Fruit fly (Drosophila melanogaster) whole organism, prepupa: ENCODE measurements around the gene Nipsnap.

ENCODE experiments used
- Blimp-1 ChIP-seq: fragments of 200-800 bp; sonication (Bioruptor generic); optimal IDR thresholded peaks from 3 replicates; lab custom pipeline; 2017; ENCODE audit warnings: missing biosample characterization, missing genetic modification characterization, mild to moderate bottlenecking, moderate library complexity, missing genetic modification reagents
- CG10631 ChIP-seq: fragments of 200-800 bp; sonication (Bioruptor generic); optimal IDR thresholded peaks from 2 replicates; lab custom pipeline; 2016; ENCODE audit warnings: missing biosample characterization, missing genetic modification characterization
- CG10669 ChIP-seq: fragments of 200-800 bp; sonication (Bioruptor generic); optimal IDR thresholded peaks from 3 replicates; lab custom pipeline; 2018; ENCODE audit warnings: missing biosample characterization, mild to moderate bottlenecking, missing genetic modification characterization, moderate library complexity
- CG11294 ChIP-seq: fragments of 200-800 bp; sonication (Bioruptor generic); IDR thresholded peaks from 2 replicates; pipeline ENCODE4 v1.3.6; 2022; ENCODE audit warnings: missing biosample characterization, missing genetic modification characterization
- CG11902 ChIP-seq: fragments of 200-800 bp; sonication (Bioruptor generic); optimal IDR thresholded peaks from 3 replicates; lab custom pipeline; 2016; ENCODE audit warnings: missing biosample characterization, missing genetic modification characterization
- CG15336 ChIP-seq: fragments of 200-800 bp; sonication (Bioruptor generic); IDR thresholded peaks from 2 replicates; pipeline ENCODE4 v1.3.6; 2022; ENCODE audit warnings: missing biosample characterization, missing genetic modification characterization
- CG1621 ChIP-seq: fragments of 200-800 bp; sonication (Bioruptor generic); optimal IDR thresholded peaks from 3 replicates; lab custom pipeline; 2018; ENCODE audit warnings: missing biosample characterization, mild to moderate bottlenecking, missing genetic modification characterization
- CG3032 ChIP-seq: fragments of 200-800 bp; optimal IDR thresholded peaks from 2 replicates; lab custom pipeline; 2019; ENCODE audit warnings: missing biosample characterization, mild to moderate bottlenecking, missing genetic modification characterization, moderate library complexity
- CG32006 ChIP-seq: fragments of 200-800 bp; sonication (Bioruptor generic); optimal IDR thresholded peaks from 3 replicates; lab custom pipeline; 2017; ENCODE audit warnings: missing biosample characterization, mild to moderate bottlenecking, missing genetic modification characterization
- CG3919 ChIP-seq: fragments of 200-800 bp; sonication (Bioruptor generic); optimal IDR thresholded peaks from 3 replicates; lab custom pipeline; 2016; ENCODE audit warnings: missing biosample characterization, missing genetic modification characterization
- CG4318 ChIP-seq: fragments of 200-800 bp; sonication (Bioruptor generic); optimal IDR thresholded peaks from 3 replicates; lab custom pipeline; 2017; ENCODE audit warnings: missing biosample characterization, mild to moderate bottlenecking, missing genetic modification characterization
- CG6163 ChIP-seq: fragments of 200-800 bp; sonication (Bioruptor generic); IDR thresholded peaks from 3 replicates; pipeline ENCODE4 v1.3.6; 2022; ENCODE audit warnings: missing biosample characterization, missing genetic modification characterization
- CG8119 ChIP-seq: fragments of 200-800 bp; sonication (Bioruptor generic); IDR thresholded peaks from 3 replicates; pipeline ENCODE4 v1.3.6; 2022; ENCODE audit warnings: missing biosample characterization, missing genetic modification characterization
- CG8319 ChIP-seq: fragments of 200-800 bp; sonication (Bioruptor generic); optimal IDR thresholded peaks from 3 replicates; lab custom pipeline; 2016; ENCODE audit warnings: missing biosample characterization, missing genetic modification characterization
- CG8632 ChIP-seq: fragments of 200-800 bp; sonication (Bioruptor generic); optimal IDR thresholded peaks from 3 replicates; lab custom pipeline; 2016; ENCODE audit warnings: missing biosample characterization, missing genetic modification characterization
- CG9139 ChIP-seq: fragments of 200-800 bp; sonication (Bioruptor generic); optimal IDR thresholded peaks from 3 replicates; lab custom pipeline; 2017; ENCODE audit warnings: missing biosample characterization, mild to moderate bottlenecking, missing genetic modification characterization
- Eip78C ChIP-seq: fragments of 200-800 bp; sonication (Bioruptor generic); peaks from one replicate; lab custom pipeline; 2016; ENCODE audit warnings: missing biosample characterization, missing genetic modification characterization
- Ets21C ChIP-seq: fragments of 200-800 bp; sonication (Bioruptor generic); optimal IDR thresholded peaks from 3 replicates; lab custom pipeline; 2016; ENCODE audit warnings: missing biosample characterization, missing genetic modification characterization
- Ets96B ChIP-seq: fragments of 200-800 bp; optimal IDR thresholded peaks from 2 replicates; lab custom pipeline; 2019; ENCODE audit warnings: missing biosample characterization, mild to moderate bottlenecking, missing genetic modification characterization, moderate library complexity
- Gug ChIP-seq: fragments of 200-800 bp; sonication (Bioruptor generic); IDR thresholded peaks from 2 replicates; pipeline ENCODE4 v1.3.6; 2022; ENCODE audit warnings: missing biosample characterization, missing genetic modification characterization
- Hr39 ChIP-seq: fragments of 200-800 bp; sonication (Bioruptor generic); optimal IDR thresholded peaks from 2 replicates; lab custom pipeline; 2016; ENCODE audit warnings: missing biosample characterization, missing genetic modification characterization
- Hr4 ChIP-seq: fragments of 200-800 bp; sonication (Bioruptor generic); optimal IDR thresholded peaks from 3 replicates; lab custom pipeline; 2016; ENCODE audit warnings: missing biosample characterization, missing genetic modification characterization
- Lpt ChIP-seq: fragments of 200-800 bp; sonication (Bioruptor generic); optimal IDR thresholded peaks from 3 replicates; lab custom pipeline; 2016; ENCODE audit warnings: missing biosample characterization, missing genetic modification characterization
- Smox ChIP-seq: fragments of 200-800 bp; sonication (Bioruptor generic); optimal IDR thresholded peaks from 3 replicates; lab custom pipeline; 2016; ENCODE audit warnings: missing biosample characterization, missing genetic modification characterization
- Sox102F ChIP-seq: fragments of 200-800 bp; sonication (Bioruptor generic); optimal IDR thresholded peaks from 2 replicates; lab custom pipeline; 2016; ENCODE audit warnings: missing biosample characterization, mild to moderate bottlenecking, missing genetic modification characterization
- Sox14 ChIP-seq: fragments of 200-800 bp; sonication (Bioruptor generic); optimal IDR thresholded peaks from 3 replicates; lab custom pipeline; 2016; ENCODE audit warnings: missing biosample characterization, missing genetic modification characterization
- Sox15 ChIP-seq: fragments of 200-800 bp; sonication (Bioruptor generic); optimal IDR thresholded peaks from 3 replicates; lab custom pipeline; 2016; ENCODE audit warnings: missing biosample characterization, missing genetic modification characterization
- cyc ChIP-seq: fragments of 200-800 bp; sonication (Bioruptor generic); optimal IDR thresholded peaks from 3 replicates; lab custom pipeline; 2016; ENCODE audit warnings: missing biosample characterization, missing genetic modification characterization
- dac ChIP-seq: fragments of 200-800 bp; sonication (Bioruptor generic); optimal IDR thresholded peaks from 2 replicates; lab custom pipeline; 2017; ENCODE audit warnings: missing biosample characterization, mild to moderate bottlenecking, missing genetic modification characterization
- eg ChIP-seq: fragments of 200-800 bp; sonication (Bioruptor generic); IDR thresholded peaks from 3 replicates; pipeline ENCODE4 v1.3.6; 2022; ENCODE audit warnings: missing biosample characterization, missing genetic modification characterization
- esn ChIP-seq: fragments of 200-800 bp; sonication (Bioruptor generic); optimal IDR thresholded peaks from 2 replicates; lab custom pipeline; 2016; ENCODE audit warnings: missing biosample characterization, mild to moderate bottlenecking, missing genetic modification characterization, moderate library complexity
- fd59A ChIP-seq: fragments of 200-800 bp; sonication (Bioruptor generic); optimal IDR thresholded peaks from 2 replicates; lab custom pipeline; 2017; ENCODE audit warnings: missing biosample characterization, mild to moderate bottlenecking, missing genetic modification characterization, missing genetic modification reagents
- fd85E ChIP-seq: fragments of 200-800 bp; sonication (Bioruptor generic); optimal IDR thresholded peaks from 3 replicates; lab custom pipeline; 2016; ENCODE audit warnings: missing biosample characterization, missing genetic modification characterization
- fkh ChIP-seq: fragments of 200-800 bp; sonication (Bioruptor generic); optimal IDR thresholded peaks from 3 replicates; lab custom pipeline; 2017; ENCODE audit warnings: missing biosample characterization, mild to moderate bottlenecking, missing genetic modification characterization, moderate library complexity
- lz ChIP-seq: fragments of 200-800 bp; sonication (Bioruptor generic); optimal IDR thresholded peaks from 3 replicates; lab custom pipeline; 2016; ENCODE audit warnings: missing biosample characterization, missing genetic modification characterization
- pdm3 ChIP-seq: fragments of 200-800 bp; sonication (Bioruptor generic); optimal IDR thresholded peaks from 3 replicates; lab custom pipeline; 2016; ENCODE audit warnings: missing biosample characterization, missing genetic modification characterization
- salr ChIP-seq, 2 experiments: fragments of 200-800 bp; sonication (Bioruptor generic); optimal IDR thresholded peaks; 3 replicates each; lab custom pipeline; 2016 to 2018; ENCODE audit warnings: missing biosample characterization in 2 of 2, missing genetic modification characterization in 2 of 2, mild to moderate bottlenecking in 1 of 2
- ss ChIP-seq, 2 experiments: fragments of 200-800 bp; sonication (Bioruptor generic); optimal IDR thresholded peaks; 2 replicates in 1 of 2; 3 replicates in 1 of 2; lab custom pipeline; 2017 to 2018; ENCODE audit warnings: mild to moderate bottlenecking in 2 of 2, missing biosample characterization in 2 of 2, missing genetic modification characterization in 2 of 2, moderate library complexity in 1 of 2
- topi ChIP-seq: fragments of 200-800 bp; sonication (Bioruptor generic); optimal IDR thresholded peaks from 3 replicates; lab custom pipeline; 2016; ENCODE audit warnings: missing biosample characterization, missing genetic modification characterization

Gene Nipsnap

DNA sequence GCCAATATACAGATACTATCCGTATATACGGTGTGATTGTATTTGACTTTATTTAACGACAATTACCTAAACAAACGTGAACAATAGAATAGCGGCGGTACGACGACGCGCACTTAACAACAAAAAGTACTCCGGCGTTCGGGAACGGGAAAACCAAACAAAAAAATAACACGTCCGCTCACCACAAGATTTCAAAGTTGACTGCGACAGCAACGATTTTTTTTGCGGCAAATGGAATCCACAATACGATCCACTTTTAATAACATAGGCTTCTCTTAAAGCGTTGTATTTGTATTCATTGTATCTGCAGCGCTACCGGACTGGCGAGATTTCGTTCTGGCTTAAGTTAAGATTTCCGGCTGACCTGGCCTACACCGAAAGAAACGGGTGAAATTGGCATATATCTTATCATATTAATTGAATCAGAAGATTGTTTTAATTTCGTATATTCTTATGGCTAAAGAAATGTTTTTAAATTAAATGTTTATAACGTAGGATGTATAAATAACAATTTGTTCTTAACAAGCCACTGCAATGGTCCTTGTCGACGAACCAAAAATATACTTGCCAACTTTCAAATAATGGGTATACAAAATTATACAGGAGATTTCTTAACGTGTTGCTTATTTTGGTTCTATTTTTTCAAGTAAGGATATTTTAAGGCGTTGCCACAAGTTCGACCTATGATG is 31.5 kb upstream of the Nipsnap start, which contains the start of the genes CG42353 and CG42354 (continued):
- TF ChIP-seq CG3032 (tag; lab: Kevin White, UChicago) (peak; percentile 98), CG4318 (peak; percentile 94), CG3919 (GFP tag; lab: Kevin White, UChicago) (peak; percentile 96), fd59A (GFP tag; lab: Kevin White, UChicago) (peak; percentile 97), CG10631 (GFP tag; lab: Kevin White, UChicago) (peak; percentile 98), Blimp-1 (GFP tag; lab: Kevin White, UChicago) (peak; percentile 85), CG9139 (GFP tag; lab: Kevin White, UChicago) (peak; percentile 93), CG8632 (GFP tag; lab: Kevin White, UChicago) (peak; percentile 94), ss (GFP tag; optimal IDR thresholded peaks at IDR 0.05; lab: Kevin White, UChicago) (peak; percentile 88 to 94), CG1621 (tag; lab: Kevin White, UChicago) (peak; percentile 97), Sox15 (GFP tag; lab: Kevin White, UChicago) (peak; percentile 95), fkh (peak; percentile 90), Ets21C (GFP tag; lab: Kevin White, UChicago) (peak; percentile 94), CG11902 (GFP tag; lab: Kevin White, UChicago) (peak; percentile 91), Smox (GFP tag; lab: Kevin White, UChicago) (peak; percentile 96), dac (peak; percentile 92), Ets96B (tag; lab: Kevin White, UChicago) (peak; percentile 97), lz (peak; percentile 96), Gug (peak; percentile 95), esn (GFP tag; lab: Kevin White, UChicago) (peak; percentile 97), Sox102F (GFP tag; lab: Kevin White, UChicago) (peak; percentile 95), Sox14 (peak; percentile 97), salr (GFP tag; optimal IDR thresholded peaks at IDR 0.05; lab: Kevin White, UChicago) (peak; percentile 95 to 98), CG8119 (GFP tag; lab: Robert Waterston, UW) (peak; percentile 97), cyc (GFP tag; lab: Kevin White, UChicago) (peak; percentile 96), CG8319 (GFP tag; lab: Kevin White, UChicago) (peak; percentile 91), eg (peak; percentile 94), topi (GFP tag; lab: Kevin White, UChicago) (peak; percentile 96), fd85E (peak; percentile 70), pdm3 (GFP tag; lab: Kevin White, UChicago) (peak; percentile 98), CG32006 (GFP tag; lab: Kevin White, UChicago) (peak; percentile 97), Hr4 (GFP tag; lab: Kevin White, UChicago) (peak; percentile 85), CG6163 (peak; percentile 94), CG10669 (peak; percentile 98), Hr39 (GFP tag; lab: Kevin White, UChicago) (peak; percentile 96), Lpt (GFP tag; lab: Kevin White, UChicago) (peak; percentile 93)

DNA sequence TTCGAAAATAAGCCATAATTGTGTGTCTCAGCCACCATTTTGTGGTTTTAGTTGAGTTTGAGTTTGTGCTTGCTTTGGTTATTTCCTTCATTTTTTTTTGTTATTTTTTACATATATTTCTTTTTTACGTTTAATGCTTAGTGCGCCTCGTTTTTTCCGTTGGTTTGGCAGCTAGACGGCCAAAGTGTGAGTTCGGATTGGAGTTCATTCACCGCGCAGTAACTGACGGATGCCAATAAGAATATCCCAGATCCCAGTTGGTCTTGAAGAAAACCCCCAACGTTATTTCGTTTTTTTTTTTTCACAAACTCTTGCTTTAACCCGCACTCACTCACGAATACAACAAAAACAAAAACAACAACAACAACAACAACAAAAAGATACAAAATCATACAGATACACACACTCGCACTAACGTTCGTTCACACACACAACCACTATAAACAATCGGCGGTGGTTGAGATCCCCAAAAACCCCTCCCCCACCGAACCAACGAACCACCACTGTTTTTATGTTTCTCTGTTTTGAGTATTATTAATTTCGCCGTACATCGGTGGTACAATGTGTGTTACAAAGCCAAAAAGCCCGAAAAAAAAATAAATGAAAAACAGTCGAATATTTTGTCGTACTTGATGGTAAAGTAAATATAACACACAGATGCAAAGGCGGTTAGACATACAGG is 30.8 kb upstream of the Nipsnap start:
- TF ChIP-seq Eip78C (GFP tag; lab: Kevin White, UChicago) = peak; percentile 56
- 0 out of 3 replicates have a peak, but pooled peaks have one; percentile 10 for TF ChIP-seq CG6163
- TF ChIP-seq CG15336 (GFP tag; lab: Robert Waterston, UW) = peak; percentile 15; the same call in 1 of the 2 replicates
- no peak for TF ChIP-seq CG11294 (GFP tag; lab: Robert Waterston, UW)
